Worm (Caenorhabditis elegans) whole organism, young adult: ENCODE measurements around the gene iars-1.
A peak's percentile ranks its signal among the peaks of the same experiment; 100 is the strongest.

Experiments used
- B0261.1 ChIP-seq: sonication (generic microtip); optimal IDR thresholded peaks from 2 replicates; lab custom pipeline; 2016; ENCODE audit warnings: mild to moderate bottlenecking, missing genetic modification characterization, moderate library complexity, missing compliant biosample characterization
- C17E4.6 ChIP-seq: fragments of 200-800 bp; sonication (Bioruptor generic); IDR thresholded peaks from 2 replicates; pipeline ENCODE4 v1.3.6; 2022; ENCODE audit warnings: missing genetic modification reagents, missing genetic modification characterization, missing compliant biosample characterization
- D2030.7 ChIP-seq: fragments of 200-800 bp; sonication (Bioruptor generic); IDR thresholded peaks from 2 replicates; pipeline ENCODE4 v1.3.6; 2022; ENCODE audit warnings: missing genetic modification reagents, missing genetic modification characterization, missing compliant biosample characterization
- F22D6.2 ChIP-seq: sonication (generic microtip); optimal IDR thresholded peaks from 2 replicates; lab custom pipeline; 2016; ENCODE audit warnings: mild to moderate bottlenecking, missing genetic modification characterization, missing compliant biosample characterization
- F33H1.4 ChIP-seq: fragments of 200-800 bp; sonication (Bioruptor generic); IDR thresholded peaks from 2 replicates; pipeline ENCODE4 v1.3.6; 2022; ENCODE audit warnings: missing genetic modification reagents, missing genetic modification characterization, missing compliant biosample characterization
- F39B2.1 ChIP-seq: fragments of 200-800 bp; sonication (Bioruptor generic); IDR thresholded peaks from 2 replicates; pipeline ENCODE4 v1.3.6; 2022; ENCODE audit warnings: missing genetic modification reagents, missing genetic modification characterization, missing compliant biosample characterization
- F52B5.7 ChIP-seq: sonication (generic microtip); optimal IDR thresholded peaks from 2 replicates; lab custom pipeline; 2016; ENCODE audit warnings: mild to moderate bottlenecking, missing genetic modification characterization, missing compliant biosample characterization
- K11D2.4 ChIP-seq: fragments of 200-800 bp; sonication (Bioruptor generic); IDR thresholded peaks from 2 replicates; pipeline ENCODE4 v1.3.6; 2022; ENCODE audit warnings: missing genetic modification reagents, missing genetic modification characterization, missing compliant biosample characterization
- T07F8.4 ChIP-seq: sonication (generic microtip); optimal IDR thresholded peaks from 2 replicates; lab custom pipeline; 2016; ENCODE audit warnings: mild to moderate bottlenecking, missing genetic modification characterization, moderate library complexity, missing compliant biosample characterization
- Y53G8AR.9 ChIP-seq: fragments of 200-800 bp; sonication (Bioruptor generic); conservative IDR thresholded peaks from 2 replicates; pipeline ENCODE4 v1.3.6; 2022; ENCODE audit warnings: missing genetic modification reagents, missing genetic modification characterization, missing compliant biosample characterization
- Y67H2A.10 ChIP-seq: fragments of 200-800 bp; sonication (Bioruptor generic); conservative IDR thresholded peaks from 2 replicates; pipeline ENCODE4 v1.3.6; 2022; ENCODE audit warnings: missing genetic modification reagents, missing genetic modification characterization, missing compliant biosample characterization
- Y95B8A.8 ChIP-seq: fragments of 200-800 bp; sonication (Bioruptor generic); IDR thresholded peaks from 2 replicates; pipeline ENCODE4 v1.3.6; 2022; ENCODE audit warnings: missing genetic modification reagents, missing genetic modification characterization, missing compliant biosample characterization
- akir-1 ChIP-seq: fragments of 200-800 bp; sonication (Bioruptor generic); optimal IDR thresholded peaks from 2 replicates; lab custom pipeline; 2018; ENCODE audit warnings: mild to moderate bottlenecking, missing genetic modification characterization, moderate library complexity, missing compliant biosample characterization
- aptf-2 ChIP-seq: fragments of 200-800 bp; sonication (Bioruptor generic); conservative IDR thresholded peaks from 2 replicates; pipeline ENCODE4 v1.3.6; 2022; ENCODE audit warnings: missing genetic modification reagents, missing genetic modification characterization, missing compliant biosample characterization
- ceh-100 ChIP-seq: fragments of 200-800 bp; sonication (Bioruptor generic); IDR thresholded peaks from 2 replicates; pipeline ENCODE4 v1.3.6; 2022; ENCODE audit warnings: missing genetic modification reagents, missing genetic modification characterization, missing compliant biosample characterization
- ceh-27 ChIP-seq: fragments of 200-800 bp; sonication (Bioruptor generic); optimal IDR thresholded peaks from 2 replicates; lab custom pipeline; 2018; ENCODE audit warnings: mild to moderate bottlenecking, missing genetic modification characterization, moderate library complexity, missing compliant biosample characterization
- chd-7 ChIP-seq: sonication (generic microtip); optimal IDR thresholded peaks from 2 replicates; lab custom pipeline; 2016; ENCODE audit warnings: mild to moderate bottlenecking, missing genetic modification characterization, moderate library complexity, missing compliant biosample characterization
- die-1 ChIP-seq: sonication (generic microtip); optimal IDR thresholded peaks from 2 replicates; lab custom pipeline; 2016; ENCODE audit warnings: missing genotype, mild to moderate bottlenecking, missing genetic modification characterization, missing compliant biosample characterization
- dox-1 ChIP-seq: fragments of 200-800 bp; sonication (Bioruptor generic); IDR thresholded peaks from 2 replicates; pipeline ENCODE4 v1.3.6; 2022; ENCODE audit warnings: missing genetic modification reagents, missing genetic modification characterization, missing compliant biosample characterization
- efl-1 ChIP-seq: fragments of 150-350 bp; optimal IDR thresholded peaks from 2 replicates; lab custom pipeline; 2014; ENCODE audit warnings: missing biosample characterization, missing genetic modification reagents, missing genetic modification characterization
- egrh-3 ChIP-seq: fragments of 200-800 bp; sonication (Bioruptor generic); IDR thresholded peaks from 2 replicates; pipeline ENCODE4 v1.3.6; 2022; ENCODE audit warnings: missing genetic modification reagents, missing genetic modification characterization, missing compliant biosample characterization
- him-1 ChIP-seq: sonication (generic microtip); optimal IDR thresholded peaks from 2 replicates; lab custom pipeline; 2016; ENCODE audit warnings: missing genotype, missing genetic modification reagents, missing genetic modification characterization, missing compliant biosample characterization
- lin-26 ChIP-seq: fragments of 200-800 bp; sonication (Bioruptor generic); IDR thresholded peaks from 2 replicates; pipeline ENCODE4 v1.3.6; 2022; ENCODE audit warnings: missing genetic modification reagents, missing genetic modification characterization, missing compliant biosample characterization
- lin-40 ChIP-seq: sonication (generic microtip); optimal IDR thresholded peaks from 2 replicates; lab custom pipeline; 2016; ENCODE audit warnings: missing genetic modification characterization, mild to moderate bottlenecking, missing compliant biosample characterization, missing genotype, missing genetic modification reagents
- madf-10 ChIP-seq: sonication (generic microtip); optimal IDR thresholded peaks from 2 replicates; lab custom pipeline; 2016; ENCODE audit warnings: mild to moderate bottlenecking, missing genetic modification characterization, missing compliant biosample characterization
- madf-3 ChIP-seq: fragments of 200-800 bp; sonication (Bioruptor generic); IDR thresholded peaks from 2 replicates; pipeline ENCODE4 v1.3.6; 2022; ENCODE audit warnings: missing genetic modification reagents, missing genetic modification characterization, missing compliant biosample characterization
- mcd-1 ChIP-seq: fragments of 200-800 bp; sonication (Bioruptor generic); IDR thresholded peaks from 2 replicates; pipeline ENCODE4 v1.3.6; 2022; ENCODE audit warnings: missing genetic modification reagents, missing genetic modification characterization, missing compliant biosample characterization
- nfya-2 ChIP-seq: fragments of 200-800 bp; sonication (Bioruptor generic); IDR thresholded peaks from 2 replicates; pipeline ENCODE4 v1.3.6; 2022; ENCODE audit warnings: missing genetic modification reagents, missing genetic modification characterization, missing compliant biosample characterization
- nhr-120 ChIP-seq: fragments of 200-800 bp; sonication (Bioruptor generic); IDR thresholded peaks from 2 replicates; pipeline ENCODE4 v1.3.6; 2022; ENCODE audit warnings: missing genetic modification characterization, missing compliant biosample characterization
- nhr-179 ChIP-seq: sonication (generic microtip); optimal IDR thresholded peaks from 2 replicates; lab custom pipeline; 2016; ENCODE audit warnings: mild to moderate bottlenecking, missing genetic modification characterization, missing compliant biosample characterization
- nhr-27 ChIP-seq: fragments of 200-800 bp; sonication (Bioruptor generic); optimal IDR thresholded peaks from 2 replicates; lab custom pipeline; 2018; ENCODE audit warnings: mild to moderate bottlenecking, missing genetic modification characterization, moderate library complexity, missing compliant biosample characterization
- pbrm-1 ChIP-seq: fragments of 200-800 bp; sonication (Bioruptor generic); IDR thresholded peaks from 2 replicates; pipeline ENCODE4 v1.3.6; 2022; ENCODE audit warnings: missing genetic modification reagents, missing genetic modification characterization, missing compliant biosample characterization
- rcor-1 ChIP-seq: fragments of 200-800 bp; sonication (Bioruptor generic); IDR thresholded peaks from 2 replicates; pipeline ENCODE4 v1.3.6; 2022; ENCODE audit warnings: missing genetic modification reagents, missing genetic modification characterization, missing compliant biosample characterization
- rpc-1 ChIP-seq, 2 experiments: fragments of 150-350 bp in 1 of 2; sonication (generic microtip) in 1 of 2; optimal IDR thresholded peaks; 2 replicates each; lab custom pipeline; 2014 to 2018; ENCODE audit warnings: missing biosample characterization in 1 of 2, missing genetic modification characterization in 1 of 2, missing genetic modification reagents in 1 of 2, missing genotype in 1 of 2
- sdz-38 ChIP-seq: sonication (generic microtip); optimal IDR thresholded peaks from 2 replicates; lab custom pipeline; 2016; ENCODE audit warnings: missing genotype, missing genetic modification characterization, missing compliant biosample characterization
- snpc-1.1 ChIP-seq: sonication (generic microtip); optimal IDR thresholded peaks from 2 replicates; lab custom pipeline; 2017; ENCODE audit warnings: missing genetic modification characterization, mild to moderate bottlenecking, missing compliant biosample characterization, antibody characterized with exemption, moderate library complexity, missing genotype, missing genetic modification reagents; ENCODE audit not compliant: insufficient read depth
- snpc-1.3 ChIP-seq: sonication (generic microtip); optimal IDR thresholded peaks from 2 replicates; lab custom pipeline; 2017; ENCODE audit warnings: missing genetic modification characterization, mild to moderate bottlenecking, missing compliant biosample characterization, antibody characterized with exemption, moderate library complexity, missing genotype, missing genetic modification reagents; ENCODE audit not compliant: insufficient read depth
- snpc-3.4 ChIP-seq: sonication (generic microtip); optimal IDR thresholded peaks from 2 replicates; lab custom pipeline; 2017; ENCODE audit warnings: missing genetic modification characterization, mild to moderate bottlenecking, missing compliant biosample characterization, antibody characterized with exemption, moderate library complexity, missing genotype, missing genetic modification reagents
- sptf-2 ChIP-seq: fragments of 200-800 bp; sonication (Bioruptor generic); optimal IDR thresholded peaks from 2 replicates; lab custom pipeline; 2018; ENCODE audit warnings: mild to moderate bottlenecking, missing genetic modification characterization, missing compliant biosample characterization
- tlf-1 ChIP-seq: fragments of 200-800 bp; sonication (Bioruptor generic); optimal IDR thresholded peaks from 2 replicates; lab custom pipeline; 2018; ENCODE audit warnings: mild to moderate bottlenecking, missing genetic modification characterization, missing compliant biosample characterization
- unc-130 ChIP-seq: sonication (generic microtip); optimal IDR thresholded peaks from 2 replicates; lab custom pipeline; 2016; ENCODE audit warnings: missing genetic modification reagents, missing genetic modification characterization, missing compliant biosample characterization
- ztf-18 ChIP-seq: sonication (generic microtip); optimal IDR thresholded peaks from 2 replicates; lab custom pipeline; 2016; ENCODE audit warnings: missing genotype, mild to moderate bottlenecking, missing genetic modification characterization, missing compliant biosample characterization
- ztf-22 ChIP-seq: fragments of 200-800 bp; sonication (Bioruptor generic); optimal IDR thresholded peaks from 2 replicates; lab custom pipeline; 2018; ENCODE audit warnings: mild to moderate bottlenecking, missing genetic modification characterization, moderate library complexity, missing compliant biosample characterization
- ztf-25 ChIP-seq: fragments of 200-800 bp; sonication (Bioruptor generic); IDR thresholded peaks from 2 replicates; pipeline ENCODE4 v1.3.6; 2022; ENCODE audit warnings: missing genetic modification reagents, missing genetic modification characterization, missing compliant biosample characterization
- ztf-28 ChIP-seq: fragments of 200-800 bp; sonication (Bioruptor generic); IDR thresholded peaks from 2 replicates; pipeline ENCODE4 v1.3.6; 2022; ENCODE audit warnings: missing genetic modification reagents, missing genetic modification characterization, missing compliant biosample characterization
- ztf-3 ChIP-seq: fragments of 200-800 bp; sonication (Bioruptor generic); optimal IDR thresholded peaks from 2 replicates; lab custom pipeline; 2018; ENCODE audit warnings: mild to moderate bottlenecking, missing genetic modification characterization, missing compliant biosample characterization

iars-1 gene

DNA sequence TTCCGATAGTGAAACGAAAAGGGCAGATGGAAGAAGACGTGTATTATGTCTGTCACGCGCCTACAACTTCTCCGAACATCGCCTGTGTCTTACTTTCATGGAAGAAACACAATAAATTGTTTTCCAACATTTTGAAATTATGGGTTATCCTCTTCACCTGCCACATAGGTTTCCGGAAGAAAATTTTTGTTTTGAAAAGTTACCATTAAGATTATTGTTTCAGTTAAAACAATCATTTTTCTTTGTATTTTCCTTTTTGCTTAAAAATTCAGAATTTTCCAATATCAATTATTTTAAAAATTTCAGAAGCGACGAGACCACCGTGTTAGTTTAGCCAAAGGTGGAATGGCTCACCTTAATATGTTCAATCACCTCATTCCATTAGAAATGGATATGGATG lies 6.2 kb downstream of the iars-1 start, which contains the start of gene mask-1:
Gene mask-1, plus strand, starts transcription at position 301 of the 400 bp plus-strand sequence.
- TF ChIP-seq madf-3 = no peak
- no peak for TF ChIP-seq efl-1 (GFP tag; lab: Kevin White, UChicago)
- no peak for TF ChIP-seq F39B2.1 (GFP tag; lab: Robert Waterston, UW)
- no peak for TF ChIP-seq sdz-38 (tag; lab: Kevin White, UChicago)
- TF ChIP-seq snpc-1.3 (tag; lab: Kevin White, UChicago) = no peak
- TF ChIP-seq aptf-2 (GFP tag; lab: Robert Waterston, UW) = no peak
- TF ChIP-seq ztf-18 (tag; lab: Kevin White, UChicago) = no peak
- TF ChIP-seq unc-130 (GFP tag; lab: Kevin White, UChicago) = no peak
- TF ChIP-seq mcd-1 (GFP tag; lab: Robert Waterston, UW) = no peak
- no peak for TF ChIP-seq Y95B8A.8 (GFP tag; lab: Robert Waterston, UW)
- no peak for TF ChIP-seq ztf-22
- no peak for TF ChIP-seq ztf-25 (GFP tag; lab: Robert Waterston, UW)
- no peak for TF ChIP-seq nhr-120 (GFP tag; lab: Robert Waterston, UW)
- no peak for TF ChIP-seq nhr-179 (tag; lab: Kevin White, UChicago)
- TF ChIP-seq B0261.1 (tag; lab: Kevin White, UChicago) = no peak
- TF ChIP-seq T07F8.4 = no peak
- TF ChIP-seq nhr-27 (tag; lab: Kevin White, UChicago) = no peak
- no peak for TF ChIP-seq nfya-2
- TF ChIP-seq chd-7 = no peak
- no peak for TF ChIP-seq snpc-3.4 (tag; lab: Kevin White, UChicago)

DNA sequence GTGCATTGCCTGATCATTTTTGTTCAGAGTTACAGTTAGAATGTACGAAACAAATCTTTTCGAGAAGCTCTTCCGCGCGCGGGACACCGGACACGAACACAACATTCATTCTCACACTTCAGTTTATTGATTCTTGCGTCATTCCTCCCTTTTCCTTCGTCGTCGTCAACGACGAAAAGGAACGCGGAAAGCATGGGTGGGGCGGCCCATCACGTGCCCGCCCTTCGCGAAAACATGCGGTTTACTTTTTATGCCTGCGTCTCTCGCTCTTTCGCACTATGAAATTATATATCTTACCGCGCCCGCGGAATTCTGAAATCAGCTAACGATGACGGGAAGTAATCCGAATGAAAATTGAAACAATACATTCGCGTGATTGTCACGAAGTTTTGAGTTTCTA lies 12.2 kb downstream of the iars-1 start:
- TF ChIP-seq akir-1 (GFP tag; lab: Kevin White, UChicago) (no peak), egrh-3 (GFP tag; lab: Robert Waterston, UW) (no peak), K11D2.4 (GFP tag; lab: Robert Waterston, UW) (no peak), F22D6.2 (no peak), madf-10 (tag; lab: Kevin White, UChicago) (no peak), snpc-3.4 (tag; lab: Kevin White, UChicago) (no peak), C17E4.6 (GFP tag; lab: Robert Waterston, UW) (no peak), D2030.7 (GFP tag; lab: Robert Waterston, UW) (no peak), pbrm-1 (GFP tag; lab: Robert Waterston, UW) (0 out of 2 replicates have a peak, but pooled peaks have one; percentile 32), ztf-3 (GFP tag; lab: Kevin White, UChicago) (no peak), him-1 (tag; lab: Kevin White, UChicago) (no peak), F39B2.1 (GFP tag; lab: Robert Waterston, UW) (no peak), dox-1 (GFP tag; lab: Robert Waterston, UW) (peak; percentile 45), B0261.1 (tag; lab: Kevin White, UChicago) (no peak), ztf-28 (GFP tag; lab: Robert Waterston, UW) (no peak), Y53G8AR.9 (GFP tag; lab: Robert Waterston, UW) (no peak), sdz-38 (tag; lab: Kevin White, UChicago) (no peak), nhr-27 (tag; lab: Kevin White, UChicago) (no peak), T07F8.4 (no peak), F33H1.4 (peak; percentile 15; the same call in 1 of the 2 replicates), snpc-1.1 (tag; lab: Kevin White, UChicago) (no peak), ceh-27 (GFP tag; lab: Kevin White, UChicago) (no peak), die-1 (tag; lab: Kevin White, UChicago) (no peak), ceh-100 (GFP tag; lab: Robert Waterston, UW) (no peak), rcor-1 (peak; percentile 33; the same call in 1 of the 2 replicates), tlf-1 (GFP tag; lab: Kevin White, UChicago) (peak; percentile 45), lin-40 (tag; lab: Kevin White, UChicago) (peak; percentile 48), Y67H2A.10 (GFP tag; lab: Robert Waterston, UW) (0 out of 2 replicates have a peak, but pooled peaks have one; percentile 7), lin-26 (GFP tag; lab: Robert Waterston, UW) (no peak), F52B5.7 (tag; lab: Kevin White, UChicago) (no peak), nhr-179 (tag; lab: Kevin White, UChicago) (no peak), sptf-2 (no peak), rpc-1 (optimal IDR thresholded peaks at IDR 0.05; lab: Kevin White, UChicago) (no peak), rpc-1 (tag; optimal IDR thresholded peaks at IDR 0.05; lab: Kevin White, UChicago) (no peak)
